Fruit fly (Drosophila melanogaster) whole organism, pupa: Measurements from ENCODE around the gene CG31381.

ENCODE experiments used
- CG12605 ChIP-seq: fragments of 200-800 bp; sonication (Bioruptor generic); IDR thresholded peaks from 2 replicates; pipeline ENCODE4 v1.3.6; 2022; ENCODE audit warnings: missing biosample characterization, missing genetic modification characterization
- CG13204 ChIP-seq: fragments of 200-800 bp; sonication (Bioruptor generic); optimal IDR thresholded peaks from 2 replicates; lab custom pipeline; 2018; ENCODE audit warnings: missing biosample characterization, mild to moderate bottlenecking, missing genetic modification characterization, moderate library complexity
- CG15710 ChIP-seq: fragments of 200-800 bp; sonication (Bioruptor generic); optimal IDR thresholded peaks from 2 replicates; lab custom pipeline; 2018; ENCODE audit warnings: missing biosample characterization, mild to moderate bottlenecking, missing genetic modification characterization, moderate library complexity
- CG17806 ChIP-seq: fragments of 200-800 bp; sonication (Bioruptor generic); optimal IDR thresholded peaks from 2 replicates; lab custom pipeline; 2018; ENCODE audit warnings: missing biosample characterization, mild to moderate bottlenecking, missing genetic modification characterization, moderate library complexity
- CG32121 ChIP-seq: fragments of 200-800 bp; sonication (Bioruptor generic); IDR thresholded peaks from 2 replicates; pipeline ENCODE4 v1.3.6; 2022; ENCODE audit warnings: missing biosample characterization, missing genetic modification characterization
- CG8159 ChIP-seq: fragments of 200-800 bp; sonication (Bioruptor generic); optimal IDR thresholded peaks from 3 replicates; lab custom pipeline; 2018; ENCODE audit warnings: missing biosample characterization, mild to moderate bottlenecking, missing genetic modification characterization, moderate library complexity
- CG8301 ChIP-seq: fragments of 200-800 bp; sonication (Bioruptor generic); optimal IDR thresholded peaks from 2 replicates; lab custom pipeline; 2018; ENCODE audit warnings: missing biosample characterization, mild to moderate bottlenecking, missing genetic modification characterization
- CG9948 ChIP-seq: fragments of 200-800 bp; sonication (Bioruptor generic); optimal IDR thresholded peaks from 2 replicates; lab custom pipeline; 2018; ENCODE audit warnings: missing biosample characterization, mild to moderate bottlenecking, missing genetic modification characterization, moderate library complexity
- EcR ChIP-seq: fragments of 200-800 bp; sonication (Bioruptor generic); optimal IDR thresholded peaks from 3 replicates; lab custom pipeline; 2019; ENCODE audit warnings: missing biosample characterization, missing genetic modification characterization, mild to moderate bottlenecking, moderate library complexity, missing genetic modification reagents
- Pif1A ChIP-seq: fragments of 200-800 bp; sonication (Bioruptor generic); optimal IDR thresholded peaks from 3 replicates; lab custom pipeline; 2016; ENCODE audit warnings: missing biosample characterization, missing genetic modification characterization
- Pif1B ChIP-seq: fragments of 200-800 bp; sonication (Bioruptor generic); optimal IDR thresholded peaks from 3 replicates; lab custom pipeline; 2016; ENCODE audit warnings: missing biosample characterization, missing genetic modification characterization
- Snoo ChIP-seq: fragments of 200-800 bp; sonication (Bioruptor generic); optimal IDR thresholded peaks from 3 replicates; lab custom pipeline; 2017; ENCODE audit warnings: missing biosample characterization, mild to moderate bottlenecking, missing genetic modification characterization, inconsistent platforms
- fd96Ca ChIP-seq: fragments of 200-800 bp; sonication (Bioruptor generic); IDR thresholded peaks from 3 replicates; pipeline ENCODE4 v1.3.6; 2022; ENCODE audit warnings: missing biosample characterization, missing genetic modification characterization
- gl ChIP-seq: fragments of 200-800 bp; sonication (Bioruptor generic); optimal IDR thresholded peaks from 2 replicates; lab custom pipeline; 2018; ENCODE audit warnings: missing biosample characterization, mild to moderate bottlenecking, missing genetic modification characterization

- no peak for TF ChIP-seq CG9948
- no peak for TF ChIP-seq CG32121 (GFP tag; lab: Robert Waterston, UW)
- no peak for TF ChIP-seq CG17806 (tag; lab: Kevin White, UChicago)
- 0 out of 3 replicates have a peak, but pooled peaks have one; percentile 48 for TF ChIP-seq fd96Ca (GFP tag; lab: Robert Waterston, UW)
- TF ChIP-seq EcR (GFP tag; lab: Kevin White, UChicago), result peak; percentile 46
- no peak for TF ChIP-seq CG15710 (tag; lab: Kevin White, UChicago)
- TF ChIP-seq Pif1B, result no peak
- no peak for TF ChIP-seq CG12605 (GFP tag; lab: Robert Waterston, UW)
- TF ChIP-seq CG8159 (tag; lab: Kevin White, UChicago), result no peak
- TF ChIP-seq CG8301 (tag; lab: Kevin White, UChicago), result no peak
- TF ChIP-seq Pif1A (GFP tag; lab: Kevin White, UChicago), result no peak
- TF ChIP-seq CG13204, result peak; percentile 19
- TF ChIP-seq gl (tag; lab: Kevin White, UChicago), result no peak
- TF ChIP-seq Snoo (tag; lab: Kevin White, UChicago), result no peak
Observed at dm6 chr3R:24894419-24895206, 17.8 kb downstream of the CG31381 start, which contains the start of the genes CG31121 and CG11069.
